Worm (Caenorhabditis elegans): ENCODE measurements around the gene Y17G9B.8.

- TF ChIP-seq ceh-58 (GFP tag; IDR thresholded peaks at IDR 0.05) (no peak), lin-54 (GFP tag; optimal IDR thresholded peaks at IDR 0.05) (no peak), C17E4.6 (GFP tag; IDR thresholded peaks at IDR 0.05) (no peak), ztf-22 (GFP tag; optimal IDR thresholded peaks at IDR 0.05) (no peak), ama-1 (optimal IDR thresholded peaks at IDR 0.05) (no peak), ama-1 (GFP tag; optimal IDR thresholded peaks at IDR 0.05) (peak in 1 of 2 experiments; percentile 44), hsf-1 (GFP tag; IDR thresholded peaks at IDR 0.05) (no peak), pbrm-1 (GFP tag; IDR thresholded peaks at IDR 0.05) (no peak), unc-62 (GFP tag; optimal IDR thresholded peaks at IDR 0.05) (no peak), nhr-90 (tag; optimal IDR thresholded peaks at IDR 0.05) (no peak), Y67H2A.10 (GFP tag; conservative IDR thresholded peaks at IDR 0.05) (no peak), unc-130 (GFP tag; optimal IDR thresholded peaks at IDR 0.05) (no peak), F49E8.2 (tag; optimal IDR thresholded peaks at IDR 0.05; ENCODE audit: insufficient read depth) (no peak), athp-1 (tag; optimal IDR thresholded peaks at IDR 0.05) (no peak), nhr-80 (tag; optimal IDR thresholded peaks at IDR 0.05) (no peak)
Measured at ce11 chrIV:4799114-4799513, 40.5 kb upstream of the Y17G9B.8 start, which contains the start of gene eor-1.

Data from whole organism, young adult.